Worm (Caenorhabditis elegans): ENCODE data around the gene fut-6.

The fut-6 gene

ce11 chrII:4604149-4604548, 51.6 kb downstream of the fut-6 start:
- TF ChIP-seq mls-2 (tag; optimal IDR thresholded peaks at IDR 0.05), result no peak
- TF ChIP-seq zip-8 (tag; optimal IDR thresholded peaks at IDR 0.05), result no peak
- TF ChIP-seq flh-1 (GFP tag; optimal IDR thresholded peaks at IDR 0.05), result no peak
- no peak for TF ChIP-seq drap-1 (GFP tag; optimal IDR thresholded peaks at IDR 0.05)
- no peak for TF ChIP-seq lin-32 (GFP tag; optimal IDR thresholded peaks at IDR 0.05)
- no peak for TF ChIP-seq sem-2 (GFP tag; optimal IDR thresholded peaks at IDR 0.05)
- TF ChIP-seq nhr-76 (tag; optimal IDR thresholded peaks at IDR 0.05), result no peak
- no peak for TF ChIP-seq pha-4 (tag; optimal IDR thresholded peaks at IDR 0.05)
- no peak for TF ChIP-seq cnd-1 (tag; optimal IDR thresholded peaks at IDR 0.05)
- no peak for TF ChIP-seq ceh-43 (GFP tag; optimal IDR thresholded peaks at IDR 0.05)
- no peak for TF ChIP-seq mab-5 (tag; optimal IDR thresholded peaks at IDR 0.05)
- no peak for TF ChIP-seq ceh-39 (tag; optimal IDR thresholded peaks at IDR 0.05)
- no peak for TF ChIP-seq nhr-237 (tag; optimal IDR thresholded peaks at IDR 0.05)
- no peak for TF ChIP-seq elt-3 (tag; optimal IDR thresholded peaks at IDR 0.05)
- TF ChIP-seq ztf-11 (tag; optimal IDR thresholded peaks at IDR 0.05), result no peak
- TF ChIP-seq ces-1 (GFP tag; optimal IDR thresholded peaks at IDR 0.05), result no peak
- TF ChIP-seq ceh-83 (GFP tag; optimal IDR thresholded peaks at IDR 0.05), result no peak
- TF ChIP-seq tbx-8 (GFP tag; optimal IDR thresholded peaks at IDR 0.05), result no peak
- TF ChIP-seq blmp-1 (tag; optimal IDR thresholded peaks at IDR 0.05), result no peak
- TF ChIP-seq M03D4.4 (tag; optimal IDR thresholded peaks at IDR 0.05), result no peak

All from whole organism, mixed stage, embryonic.